Worm (Caenorhabditis elegans) whole organism, L1 larva: ENCODE data around the gene act-1.

Experiments used
- C34B4.2 ChIP-seq: sonication (generic microtip); optimal IDR thresholded peaks from 2 replicates; lab custom pipeline; 2017; ENCODE audit warnings: mild to moderate bottlenecking, missing genetic modification characterization, missing compliant biosample characterization
- F16B12.6 ChIP-seq: fragments of 150-350 bp; optimal IDR thresholded peaks from 2 replicates; lab custom pipeline; 2014; ENCODE audit warnings: missing biosample characterization, missing genetic modification characterization
- Y116A8C.19 ChIP-seq: sonication (generic microtip); optimal IDR thresholded peaks from 2 replicates; lab custom pipeline; 2016; ENCODE audit warnings: missing compliant biosample characterization, missing genetic modification characterization, borderline replicate concordance
- aha-1 ChIP-seq: fragments of 150-350 bp; optimal IDR thresholded peaks from 2 replicates; lab custom pipeline; 2014; ENCODE audit warnings: missing biosample characterization, missing genetic modification characterization
- blmp-1 ChIP-seq: fragments of 150-350 bp; optimal IDR thresholded peaks from 2 replicates; lab custom pipeline; 2014; ENCODE audit warnings: missing biosample characterization, missing genetic modification characterization
- dpl-1 ChIP-seq, 3 experiments: fragments of 150-350 bp in 2 of 3; sonication (generic microtip) in 1 of 3; optimal IDR thresholded peaks; 2 replicates each; lab custom pipeline; 2014 to 2017; ENCODE audit warnings: missing biosample characterization in 3 of 3, missing genetic modification characterization in 3 of 3, missing genetic modification reagents in 3 of 3
- efl-1 ChIP-seq, 4 experiments: fragments of 150-350 bp; optimal IDR thresholded peaks in 3 of 4; peaks in 1 of 4; 1 replicate in 1 of 4; 2 replicates in 3 of 4; lab custom pipeline; 2014; ENCODE audit warnings: missing biosample characterization in 2 of 4, missing genetic modification characterization in 2 of 4, missing genetic modification reagents in 2 of 4
- fkh-8 ChIP-seq: sonication (generic microtip); optimal IDR thresholded peaks from 2 replicates; lab custom pipeline; 2016; ENCODE audit warnings: mild to moderate bottlenecking, missing genetic modification characterization, missing compliant biosample characterization
- hlh-17 ChIP-seq: fragments of 200-800 bp; sonication (Bioruptor generic); optimal IDR thresholded peaks from 2 replicates; lab custom pipeline; 2018; ENCODE audit warnings: missing genetic modification characterization, mild to moderate bottlenecking, missing compliant biosample characterization, moderate library complexity, borderline replicate concordance
- hpl-2 ChIP-seq: fragments of 150-350 bp; optimal IDR thresholded peaks from 2 replicates; lab custom pipeline; 2014; ENCODE audit warnings: missing biosample characterization, missing genetic modification reagents, missing genetic modification characterization
- lin-14 ChIP-seq: fragments of 200-800 bp; sonication (Bioruptor generic); optimal IDR thresholded peaks from 2 replicates; lab custom pipeline; 2018; ENCODE audit warnings: mild to moderate bottlenecking, missing genetic modification characterization, moderate library complexity, missing compliant biosample characterization
- lin-15B ChIP-seq: fragments of 150-350 bp; sonication (generic microtip); optimal IDR thresholded peaks from 3 replicates; lab custom pipeline; 2014; ENCODE audit warnings: missing biosample characterization, missing genetic modification characterization
- mdl-1 ChIP-seq, 2 experiments: fragments of 150-350 bp; optimal IDR thresholded peaks; 2 replicates each; lab custom pipeline; 2014 to 2017; ENCODE audit warnings: missing biosample characterization in 2 of 2, missing genetic modification characterization in 2 of 2, inconsistent platforms in 1 of 2
- nhr-11 ChIP-seq: fragments of 150-350 bp; optimal IDR thresholded peaks from 2 replicates; lab custom pipeline; 2014; ENCODE audit warnings: missing biosample characterization, missing genetic modification characterization
- nhr-12 ChIP-seq: sonication (generic microtip); optimal IDR thresholded peaks from 2 replicates; lab custom pipeline; 2017; ENCODE audit warnings: missing biosample characterization, missing genetic modification characterization
- nhr-71 ChIP-seq: sonication (generic microtip); optimal IDR thresholded peaks from 2 replicates; lab custom pipeline; 2016; ENCODE audit warnings: mild to moderate bottlenecking, missing genetic modification characterization, moderate library complexity, missing compliant biosample characterization
- nhr-77 ChIP-seq: fragments of 150-350 bp; optimal IDR thresholded peaks from 2 replicates; lab custom pipeline; 2014; ENCODE audit warnings: missing biosample characterization, missing genetic modification characterization
- nhr-90 ChIP-seq: sonication (generic microtip); optimal IDR thresholded peaks from 2 replicates; lab custom pipeline; 2016; ENCODE audit warnings: mild to moderate bottlenecking, missing genetic modification characterization, missing compliant biosample characterization; ENCODE audit not compliant: poor library complexity
- pax-3 ChIP-seq: fragments of 200-800 bp; sonication (Bioruptor generic); optimal IDR thresholded peaks from 2 replicates; lab custom pipeline; 2018; ENCODE audit warnings: mild to moderate bottlenecking, missing genetic modification characterization, moderate library complexity, missing compliant biosample characterization
- tlp-1 ChIP-seq: fragments of 150-350 bp; optimal IDR thresholded peaks from 2 replicates; lab custom pipeline; 2014; ENCODE audit warnings: missing biosample characterization, missing genetic modification characterization
- unc-130 ChIP-seq: fragments of 150-350 bp; optimal IDR thresholded peaks from 2 replicates; lab custom pipeline; 2017; ENCODE audit warnings: missing biosample characterization, missing genetic modification characterization, inconsistent platforms
- zip-4 ChIP-seq: fragments of 200-800 bp; sonication (Bioruptor generic); optimal IDR thresholded peaks from 2 replicates; lab custom pipeline; 2018; ENCODE audit warnings: mild to moderate bottlenecking, missing genetic modification characterization, moderate library complexity, missing compliant biosample characterization

Gene act-1

DNA sequence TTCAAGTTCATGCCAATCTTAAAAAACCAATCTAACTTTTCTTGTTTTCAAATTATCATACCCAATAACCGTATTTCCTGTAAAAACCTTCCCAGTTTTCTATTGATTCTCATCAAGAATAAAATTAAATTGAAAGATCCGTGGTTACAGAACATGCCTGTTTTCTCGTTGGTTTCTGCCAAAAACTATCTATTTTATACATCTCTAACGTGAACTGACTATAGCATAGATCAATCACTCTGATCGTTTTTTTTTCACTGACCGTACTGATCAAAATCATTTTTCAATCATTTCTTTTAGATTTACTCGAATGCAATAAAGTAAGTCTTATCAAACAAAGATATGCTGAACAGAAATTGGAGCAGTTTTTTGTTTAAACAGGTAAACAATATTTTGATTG, 44.1 kb downstream of the act-1 start, which contains the start of gene C06H2.2:
C06H2.2 (plus strand) TSS at position 301 of the 400 bp plus-strand sequence.
- TF ChIP-seq tlp-1 (tag; lab: Kevin White, UChicago), result no peak
- no peak for TF ChIP-seq efl-1 (optimal IDR thresholded peaks at IDR 0.05; lab: Kevin White, UChicago)
- TF ChIP-seq efl-1 (GFP tag; optimal IDR thresholded peaks at IDR 0.05 in 1 of 2; lab: Kevin White, UChicago), result peak in 1 of 2 experiments; percentile 71

DNA sequence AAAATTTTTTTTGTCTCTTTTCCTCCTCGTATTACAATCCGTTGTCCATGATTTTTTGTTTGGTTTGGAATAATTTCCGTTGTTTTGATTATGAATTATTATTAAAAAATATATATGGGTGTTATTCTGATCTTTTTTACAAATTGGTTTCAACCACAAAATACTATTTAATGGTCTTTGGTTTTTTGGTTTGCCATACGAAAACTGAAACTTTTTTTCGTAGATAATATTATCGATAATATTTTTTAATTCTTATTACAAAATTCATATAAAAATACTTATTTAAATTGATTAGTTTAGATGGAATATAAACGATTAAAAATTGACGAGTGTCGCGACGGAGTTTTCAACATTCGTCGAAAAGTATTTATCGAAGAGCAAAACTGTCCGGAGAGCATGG, 46.3 kb downstream of the act-1 start, which contains the start of gene jmjd-5:
jmjd-5 (plus strand) TSS at position 301 of the 400 bp plus-strand sequence.
- TF ChIP-seq dpl-1 (GFP tag; optimal IDR thresholded peaks at IDR 0.05; lab: Kevin White, UChicago) (no peak), blmp-1 (tag; lab: Kevin White, UChicago) (no peak), F16B12.6 (tag; lab: Kevin White, UChicago) (no peak), hpl-2 (GFP tag; lab: Kevin White, UChicago) (no peak), nhr-90 (tag; lab: Kevin White, UChicago) (no peak), pax-3 (tag; lab: Kevin White, UChicago) (no peak), lin-15B (tag; lab: Kevin White, UChicago) (no peak), hlh-17 (GFP tag; lab: Kevin White, UChicago) (no peak), mdl-1 (tag; optimal IDR thresholded peaks at IDR 0.05; lab: Kevin White, UChicago) (no peak), Y116A8C.19 (tag; lab: Kevin White, UChicago) (no peak), nhr-12 (tag; lab: Kevin White, UChicago) (no peak), unc-130 (tag; lab: Kevin White, UChicago) (no peak)

- TF ChIP-seq nhr-11 (tag; lab: Kevin White, UChicago) (peak; percentile 0), nhr-71 (peak; percentile 21), hpl-2 (GFP tag; lab: Kevin White, UChicago) (no peak), aha-1 (tag; lab: Kevin White, UChicago) (no peak), C34B4.2 (no peak), lin-14 (GFP tag; lab: Kevin White, UChicago) (peak; percentile 6), zip-4 (GFP tag; lab: Kevin White, UChicago) (no peak), fkh-8 (peak; percentile 54), nhr-77 (tag; lab: Kevin White, UChicago) (no peak)
Measured at ce11 chrV:11131801-11132200, 50.9 kb downstream of the act-1 start.
